Fruit fly (Drosophila melanogaster) whole organism: ENCODE results near the gene Coq7.

Experiments
- CG8478 ChIP-seq: fragments of >200 bp; optimal IDR thresholded peaks from 2 replicates; lab custom pipeline; 2018; ENCODE audit warnings: inconsistent platforms
- pan ChIP-seq: fragments of >200 bp; optimal IDR thresholded peaks from 2 replicates; lab custom pipeline; 2017
- psq ChIP-seq: fragments of >200 bp; optimal IDR thresholded peaks from 2 replicates; lab custom pipeline; 2017

DNA sequence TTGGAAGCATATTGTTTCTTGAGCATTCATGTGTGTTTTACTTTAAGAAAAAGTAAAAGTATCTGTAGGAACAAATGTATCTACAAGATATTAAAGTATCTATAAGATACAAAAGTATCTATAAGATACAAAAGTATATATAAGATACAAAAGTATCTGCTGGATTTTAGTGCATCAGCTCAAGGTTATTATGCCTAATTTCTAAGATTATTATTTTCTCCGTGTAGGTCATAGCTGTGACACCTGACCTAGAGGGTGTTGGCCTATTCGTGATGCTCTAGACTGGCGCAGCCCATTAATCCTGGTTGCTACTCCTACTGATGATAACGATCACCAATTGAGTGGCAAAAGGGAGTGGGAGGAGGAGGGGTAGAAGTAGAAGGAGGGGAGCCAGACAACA is 7.0 kb downstream of the Coq7 start:
- TF ChIP-seq pan: peak; percentile 55
- TF ChIP-seq psq (lab: Kevin White, UChicago): no peak
- no peak for TF ChIP-seq CG8478
